Worm (Caenorhabditis elegans): ENCODE measurements around the gene F35B3.4.

The F35B3.4 gene

ce11 chrX:16999649-17000048 is 21.1 kb downstream of the F35B3.4 start:
- TF ChIP-seq nhr-85 (tag): peak; percentile 54
- no peak for TF ChIP-seq C34B4.2 (tag; optimal IDR thresholded peaks at IDR 0.05)

ce11 chrX:16998981-16999380 is 21.8 kb downstream of the F35B3.4 start:
- no peak for TF ChIP-seq nhr-19 (GFP tag; conservative IDR thresholded peaks at IDR 0.05)
- peak in 1 of 2 experiments; percentile 6 for TF ChIP-seq lsy-2 (tag; optimal IDR thresholded peaks at IDR 0.05)
- TF ChIP-seq egl-27 (tag; optimal IDR thresholded peaks at IDR 0.05): no peak
- TF ChIP-seq vab-15 (tag; optimal IDR thresholded peaks at IDR 0.05): no peak
- TF ChIP-seq unc-130 (tag; optimal IDR thresholded peaks at IDR 0.05): no peak
- peak; percentile 39 for TF ChIP-seq lin-14 (GFP tag; optimal IDR thresholded peaks at IDR 0.05)
- TF ChIP-seq elt-2 (tag; optimal IDR thresholded peaks at IDR 0.05): no peak
- no peak for TF ChIP-seq F16B12.6 (tag; optimal IDR thresholded peaks at IDR 0.05)

- TF ChIP-seq fkh-8 (tag; optimal IDR thresholded peaks at IDR 0.05): no peak
- peak in 1 of 6 experiments; percentile 17 for TF ChIP-seq elt-3 (tag; optimal IDR thresholded peaks at IDR 0.05)
- TF ChIP-seq lin-35 (GFP tag; optimal IDR thresholded peaks at IDR 0.05): peak in 1 of 2 experiments; percentile 63
- no peak for TF ChIP-seq ceh-63 (GFP tag; optimal IDR thresholded peaks at IDR 0.05)
- no peak for TF ChIP-seq nhr-77 (tag; optimal IDR thresholded peaks at IDR 0.05)
- peak; percentile 55 for TF ChIP-seq nhr-20 (tag; optimal IDR thresholded peaks at IDR 0.05)
- TF ChIP-seq unc-30 (tag; optimal IDR thresholded peaks at IDR 0.05): no peak
- no peak for TF ChIP-seq mef-2 (tag; optimal IDR thresholded peaks at IDR 0.05)
- TF ChIP-seq jun-1 (tag; optimal IDR thresholded peaks at IDR 0.05): no peak
- no peak for TF ChIP-seq sox-4 (tag; optimal IDR thresholded peaks at IDR 0.05)
- no peak for TF ChIP-seq aly-2 (tag; optimal IDR thresholded peaks at IDR 0.05)
- no peak for TF ChIP-seq tlp-1 (tag; optimal IDR thresholded peaks at IDR 0.05)
- no peak for TF ChIP-seq ceh-8 (GFP tag; optimal IDR thresholded peaks at IDR 0.05)
- TF ChIP-seq unc-98 (GFP tag; IDR thresholded peaks at IDR 0.05): no peak
- no peak for TF ChIP-seq snpc-4 (tag; optimal IDR thresholded peaks at IDR 0.05)
- no peak for TF ChIP-seq zag-1 (tag; optimal IDR thresholded peaks at IDR 0.05)
- no peak for TF ChIP-seq hpl-2 (GFP tag; optimal IDR thresholded peaks at IDR 0.05)
- TF ChIP-seq nhr-90 (tag; optimal IDR thresholded peaks at IDR 0.05; ENCODE audit: poor library complexity): peak; percentile 1
- TF ChIP-seq nhr-237 (tag; optimal IDR thresholded peaks at IDR 0.05): no peak
- TF ChIP-seq nhr-28 (tag; optimal IDR thresholded peaks at IDR 0.05): no peak
- no peak for TF ChIP-seq nhr-47 (tag; optimal IDR thresholded peaks at IDR 0.05)
- no peak for TF ChIP-seq nhr-12 (tag; optimal IDR thresholded peaks at IDR 0.05)
- no peak for TF ChIP-seq tbx-2 (tag; optimal IDR thresholded peaks at IDR 0.05)
- peak; percentile 46 for TF ChIP-seq vab-15 (tag; optimal IDR thresholded peaks at IDR 0.05)
- TF ChIP-seq alr-1 (tag; optimal IDR thresholded peaks at IDR 0.05; ENCODE audit: borderline replicate concordance): no peak
- TF ChIP-seq nhr-76 (tag; optimal IDR thresholded peaks at IDR 0.05): no peak
- TF ChIP-seq fos-1 (tag; optimal IDR thresholded peaks at IDR 0.05): no peak
- TF ChIP-seq lin-14 (GFP tag; optimal IDR thresholded peaks at IDR 0.05): peak; percentile 73
- peak; percentile 10 to 46 (median 41) for TF ChIP-seq dpl-1 (GFP tag; optimal IDR thresholded peaks at IDR 0.05)
- TF ChIP-seq ces-1 (GFP tag; optimal IDR thresholded peaks at IDR 0.05): no peak
- TF ChIP-seq mep-1 (tag; optimal IDR thresholded peaks at IDR 0.05): no peak
- TF ChIP-seq ztf-4 (tag; optimal IDR thresholded peaks at IDR 0.05): no peak
- no peak for TF ChIP-seq fkh-4 (tag; optimal IDR thresholded peaks at IDR 0.05; ENCODE audit: borderline replicate concordance)
- no peak for TF ChIP-seq egl-13 (tag; optimal IDR thresholded peaks at IDR 0.05)
- TF ChIP-seq C34B4.2 (tag; optimal IDR thresholded peaks at IDR 0.05): no peak
- no peak for TF ChIP-seq elt-2 (tag; optimal IDR thresholded peaks at IDR 0.05)
- no peak for TF ChIP-seq hlh-17 (GFP tag; optimal IDR thresholded peaks at IDR 0.05; ENCODE audit: borderline replicate concordance)
- TF ChIP-seq nhr-71 (tag; optimal IDR thresholded peaks at IDR 0.05): peak; percentile 55
- TF ChIP-seq sptf-1 (tag; optimal IDR thresholded peaks at IDR 0.05): no peak
- no peak for TF ChIP-seq C16A3.4 (tag; optimal IDR thresholded peaks at IDR 0.05)
- no peak for TF ChIP-seq rnt-1 (tag; optimal IDR thresholded peaks at IDR 0.05)
- TF ChIP-seq dsc-1 (tag; optimal IDR thresholded peaks at IDR 0.05): no peak
- no peak for TF ChIP-seq unc-130 (tag; optimal IDR thresholded peaks at IDR 0.05)
- no peak for TF ChIP-seq zip-4 (GFP tag; optimal IDR thresholded peaks at IDR 0.05)
Observed at ce11 chrX:16998003-16998402, 22.8 kb downstream of the F35B3.4 start.
